Worm (Caenorhabditis elegans) whole organism, midembryonic: ENCODE data around the gene ugt-66.

Experiments
- T22C8.4 ChIP-seq: fragments of 200-800 bp; sonication (Bioruptor generic); IDR thresholded peaks from 2 replicates; pipeline ENCODE4 v1.3.6; 2022; ENCODE audit warnings: missing genetic modification characterization, missing compliant biosample characterization
- cog-1 ChIP-seq: sonication (generic microtip); optimal IDR thresholded peaks from 2 replicates; lab custom pipeline; 2016; ENCODE audit warnings: missing genetic modification characterization, missing compliant biosample characterization
- flt-1 ChIP-seq: fragments of 200-800 bp; sonication (Bioruptor generic); IDR thresholded peaks from 2 replicates; pipeline ENCODE4 v1.3.6; 2022; ENCODE audit warnings: missing genetic modification characterization, missing compliant biosample characterization
- klf-2 ChIP-seq: fragments of 200-800 bp; sonication (Bioruptor generic); conservative IDR thresholded peaks from 2 replicates; pipeline ENCODE4 v1.3.6; 2022; ENCODE audit warnings: missing genetic modification reagents, missing genetic modification characterization, missing compliant biosample characterization
- med-1 ChIP-seq: sonication (generic microtip); optimal IDR thresholded peaks from 2 replicates; lab custom pipeline; 2017; ENCODE audit warnings: missing genetic modification characterization, mild to moderate bottlenecking, missing compliant biosample characterization, antibody characterized with exemption, missing genetic modification reagents; ENCODE audit not compliant: insufficient read depth
- ref-1 ChIP-seq: fragments of 200-800 bp; sonication (Bioruptor generic); conservative IDR thresholded peaks from 2 replicates; pipeline ENCODE4 v1.3.6; 2022; ENCODE audit warnings: missing genetic modification reagents, missing genetic modification characterization, missing compliant biosample characterization
- tab-1 ChIP-seq: fragments of 200-800 bp; sonication (Bioruptor generic); IDR thresholded peaks from 2 replicates; pipeline ENCODE4 v1.3.6; 2022; ENCODE audit warnings: missing genetic modification characterization, missing compliant biosample characterization
- ztf-23 ChIP-seq: fragments of 200-800 bp; sonication (Bioruptor generic); IDR thresholded peaks from 2 replicates; pipeline ENCODE4 v1.3.6; 2022; ENCODE audit warnings: missing genetic modification reagents, missing genetic modification characterization, missing compliant biosample characterization
- ztf-29 ChIP-seq: fragments of 200-800 bp; sonication (Bioruptor generic); IDR thresholded peaks from 2 replicates; pipeline ENCODE4 v1.3.6; 2022; ENCODE audit warnings: missing genetic modification reagents, missing genetic modification characterization, missing compliant biosample characterization

ugt-66 gene

DNA sequence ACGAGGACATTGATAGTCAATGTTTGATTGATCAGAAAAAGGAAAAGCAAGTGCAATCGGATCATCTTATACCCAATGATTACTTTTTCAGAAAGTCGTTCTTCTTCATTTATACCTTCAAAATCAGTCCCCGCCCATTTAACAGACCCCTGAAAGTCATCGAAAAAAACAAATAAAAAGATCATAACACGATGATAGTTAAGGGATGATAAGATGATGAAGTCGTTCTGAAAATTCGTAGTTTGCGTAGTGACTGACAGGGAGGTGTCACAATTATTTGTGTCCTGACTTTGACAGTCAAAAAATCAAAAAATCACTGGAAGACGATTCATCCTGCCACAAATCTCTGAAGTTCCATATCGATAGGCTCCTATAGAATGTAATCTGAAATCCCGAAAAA lies at the start of gene ugt-66:
Gene ugt-66 (minus strand): TSS at position 101 of the 400 bp plus-strand sequence.
- TF ChIP-seq tab-1 = no peak
- TF ChIP-seq T22C8.4 = no peak

DNA sequence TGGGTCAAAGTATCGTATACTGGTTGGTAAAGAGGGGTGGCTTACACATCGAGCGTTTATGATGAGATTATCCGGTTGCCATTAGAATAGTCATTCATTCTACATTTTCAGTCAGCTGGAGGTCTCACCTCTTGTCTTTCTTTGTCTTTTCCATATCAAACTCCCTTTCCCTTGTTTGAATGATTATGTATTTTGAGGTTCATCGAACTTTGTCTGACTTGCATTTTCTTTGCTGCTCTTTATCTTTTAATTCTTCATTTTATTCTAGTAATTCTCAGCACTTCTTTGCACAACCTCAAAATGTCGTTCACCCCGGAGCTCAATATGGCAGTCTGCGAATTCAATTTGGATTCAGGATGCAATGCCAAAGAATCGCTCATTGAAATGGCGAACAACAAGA lies 46.1 kb upstream of the ugt-66 start, which contains the start of gene T12A2.3:
Gene T12A2.3 (plus strand): TSS at position 301 of the 400 bp plus-strand sequence.
- no peak for TF ChIP-seq cog-1 (tag; lab: Kevin White, UChicago)
- no peak for TF ChIP-seq ztf-29 (GFP tag; lab: Robert Waterston, UW)
- no peak for TF ChIP-seq ref-1 (GFP tag; lab: Robert Waterston, UW)
- TF ChIP-seq flt-1 (GFP tag; lab: Robert Waterston, UW) = no peak

DNA sequence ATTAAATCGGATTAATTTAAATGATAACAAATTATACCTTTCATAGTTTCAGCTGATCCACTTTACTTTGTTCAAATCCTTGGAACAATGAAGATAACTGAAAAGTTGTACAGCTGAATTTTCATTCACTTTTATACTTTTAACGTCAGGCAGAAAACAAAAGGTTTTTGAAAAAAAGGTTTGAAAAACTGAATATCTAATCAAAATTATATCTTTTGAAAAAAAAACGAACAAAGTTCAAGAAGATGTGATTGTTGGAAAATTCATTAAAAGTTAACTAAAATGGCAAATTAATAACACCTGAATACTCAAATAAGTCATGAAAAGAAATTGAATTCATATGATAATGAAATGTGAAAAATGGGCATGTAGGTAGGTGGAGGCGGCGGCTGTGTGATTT lies 42.3 kb upstream of the ugt-66 start, which contains the start of gene T12A2.21:
Gene T12A2.21 (minus strand): TSS at position 101 of the 400 bp plus-strand sequence.
- TF ChIP-seq ztf-29 (GFP tag; lab: Robert Waterston, UW) (no peak), ref-1 (GFP tag; lab: Robert Waterston, UW) (no peak), flt-1 (GFP tag; lab: Robert Waterston, UW) (no peak), tab-1 (no peak), cog-1 (tag; lab: Kevin White, UChicago) (no peak), ztf-23 (GFP tag; lab: Robert Waterston, UW) (no peak), med-1 (no peak), T22C8.4 (no peak), klf-2 (no peak)

DNA sequence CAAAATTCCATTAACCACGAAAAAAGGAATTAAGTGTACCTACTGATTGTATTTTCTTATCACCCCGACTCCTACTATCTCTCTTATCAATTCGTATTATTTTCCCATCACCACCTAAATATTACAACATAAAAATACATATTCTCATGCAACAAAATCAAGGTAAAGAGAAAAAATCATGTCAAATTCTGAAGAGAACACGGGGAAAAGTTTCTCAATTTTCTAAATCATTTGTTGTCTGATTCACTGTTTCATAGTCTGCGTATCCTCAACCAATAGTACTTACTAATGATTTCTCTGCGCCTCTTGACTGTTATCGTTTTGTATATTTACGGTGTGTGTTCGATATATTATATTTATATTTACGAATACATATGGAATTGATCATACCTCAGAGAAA lies 37.5 kb upstream of the ugt-66 start:
- TF ChIP-seq flt-1 (GFP tag; lab: Robert Waterston, UW) (no peak), klf-2 (no peak), med-1 (no peak), ref-1 (GFP tag; lab: Robert Waterston, UW) (no peak), tab-1 (no peak), cog-1 (tag; lab: Kevin White, UChicago) (no peak)

DNA sequence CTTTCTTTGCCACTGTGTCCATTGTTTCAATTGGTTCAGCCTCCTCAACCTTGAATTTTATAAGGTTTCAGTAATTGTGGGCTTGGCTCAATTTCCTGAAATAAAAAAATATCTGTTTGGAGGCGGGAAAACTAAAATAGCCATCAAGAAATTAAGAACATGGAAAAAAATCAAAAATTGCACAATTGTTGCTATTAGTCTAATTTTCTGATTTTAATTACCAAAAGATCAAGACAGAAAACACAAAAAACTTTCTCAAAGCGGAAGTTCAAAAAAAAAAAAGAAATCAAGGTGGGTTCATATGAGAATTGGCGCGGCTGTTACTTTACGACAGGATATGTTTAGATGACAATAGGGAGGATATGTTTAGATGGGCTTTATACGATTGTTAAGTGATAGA lies 36.5 kb upstream of the ugt-66 start, which contains the start of gene esyt-2:
Gene esyt-2 (minus strand): TSS at position 101 of the 400 bp plus-strand sequence.
- no peak for TF ChIP-seq ref-1 (GFP tag; lab: Robert Waterston, UW)
- TF ChIP-seq ztf-23 (GFP tag; lab: Robert Waterston, UW) = no peak

DNA sequence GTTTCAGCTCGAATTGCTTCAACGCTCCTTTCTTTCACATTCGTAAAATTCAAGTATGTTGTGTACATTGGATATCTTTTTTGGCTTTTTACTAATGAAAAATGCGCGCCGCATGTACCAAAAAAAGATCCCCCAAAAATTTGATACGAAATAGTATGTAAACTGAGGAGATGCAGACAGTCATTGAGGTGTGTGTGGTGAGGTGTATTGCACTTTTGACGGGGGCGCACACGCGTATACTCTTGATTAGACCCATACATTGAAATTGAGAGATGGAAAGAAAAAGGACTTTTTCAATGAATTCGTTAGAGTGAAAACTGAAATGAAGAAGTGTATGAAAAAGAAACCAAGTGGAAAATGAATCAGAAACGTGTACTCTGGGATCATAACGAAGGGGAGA lies 27.0 kb upstream of the ugt-66 start:
- TF ChIP-seq cog-1 (tag; lab: Kevin White, UChicago) (no peak), flt-1 (GFP tag; lab: Robert Waterston, UW) (no peak), ztf-29 (GFP tag; lab: Robert Waterston, UW) (no peak), ref-1 (GFP tag; lab: Robert Waterston, UW) (no peak), T22C8.4 (no peak), med-1 (no peak), klf-2 (no peak), tab-1 (no peak), ztf-23 (GFP tag; lab: Robert Waterston, UW) (no peak)

DNA sequence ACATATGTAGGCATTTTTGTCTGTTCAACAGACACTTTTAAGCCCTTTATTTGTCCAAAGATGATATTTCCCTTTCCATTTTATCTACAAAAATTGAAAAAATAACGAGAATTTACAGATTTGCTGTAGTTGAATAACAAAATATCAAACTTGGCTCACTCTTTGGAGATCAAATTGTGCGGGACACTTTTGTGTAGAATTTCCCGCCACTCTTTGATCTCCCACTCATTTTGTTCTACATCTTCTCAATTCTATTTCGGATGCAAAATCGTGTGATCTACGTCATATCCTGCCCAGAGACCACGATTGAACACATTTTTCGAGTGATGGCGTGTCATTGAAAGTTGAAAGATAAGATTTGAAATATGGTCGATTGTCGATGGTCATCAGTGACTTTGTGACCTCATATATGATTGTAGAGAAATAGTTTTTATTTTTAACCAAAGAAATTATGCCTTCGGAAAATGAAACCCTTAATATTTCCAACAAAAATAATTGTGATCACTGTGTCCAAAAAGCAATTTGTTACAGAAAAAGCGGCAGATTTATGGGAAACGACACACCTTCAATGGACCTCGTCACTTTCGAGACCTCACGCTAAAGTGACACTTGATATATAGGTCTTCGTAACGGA lies 22.6 kb upstream of the ugt-66 start, which contains the start of gene hot-4:
Gene hot-4 (plus strand): TSS at position 584 of the 634 bp plus-strand sequence.
- TF ChIP-seq flt-1 (GFP tag; lab: Robert Waterston, UW) (no peak), klf-2 (no peak), ref-1 (GFP tag; lab: Robert Waterston, UW) (no peak), cog-1 (tag; lab: Kevin White, UChicago) (no peak), T22C8.4 (no peak), ztf-23 (GFP tag; lab: Robert Waterston, UW) (no peak), ztf-29 (GFP tag; lab: Robert Waterston, UW) (no peak), tab-1 (no peak), med-1 (no peak)

DNA sequence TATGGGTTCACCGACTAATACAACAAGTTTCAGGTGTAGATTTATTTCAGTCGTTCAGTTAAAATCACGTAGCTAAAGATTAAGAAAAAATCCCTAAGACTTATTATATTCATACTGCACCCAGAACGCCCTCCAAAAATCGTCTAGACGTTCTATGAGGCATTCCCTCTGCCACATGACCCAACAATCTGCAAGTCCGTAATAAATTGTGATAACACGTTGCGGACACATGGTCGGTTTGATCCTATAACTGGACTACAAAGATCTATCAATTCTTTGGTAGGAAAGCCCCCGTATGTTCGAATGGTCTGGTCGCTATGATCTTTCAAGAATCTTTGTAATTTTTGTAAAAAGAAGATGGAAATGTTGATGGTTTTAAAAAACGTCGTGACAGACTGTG lies 21.6 kb upstream of the ugt-66 start:
- no peak for TF ChIP-seq klf-2
- no peak for TF ChIP-seq T22C8.4
- TF ChIP-seq ztf-23 (GFP tag; lab: Robert Waterston, UW) = no peak
- TF ChIP-seq flt-1 (GFP tag; lab: Robert Waterston, UW) = no peak
- TF ChIP-seq ref-1 (GFP tag; lab: Robert Waterston, UW) = no peak

DNA sequence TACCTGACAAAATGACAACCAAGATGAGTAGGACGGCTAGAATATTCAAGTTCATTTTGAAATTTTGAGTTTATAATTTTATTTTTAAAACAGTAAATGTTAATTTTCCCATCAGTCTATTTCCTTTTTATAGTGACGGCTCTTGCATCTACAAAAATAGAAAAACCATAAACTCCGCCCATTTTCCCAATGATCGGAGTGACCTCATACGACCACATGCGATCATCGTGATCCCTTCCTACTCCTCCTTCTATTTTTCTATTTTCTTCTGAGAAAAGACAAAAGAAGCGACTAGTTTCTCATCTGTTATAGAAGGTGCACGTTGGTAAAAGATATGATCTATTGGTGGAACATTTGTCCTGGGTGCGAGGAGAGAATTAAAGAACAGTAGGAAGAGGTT lies 21.1 kb upstream of the ugt-66 start, which contains the start of gene C23G10.11:
Gene C23G10.11 (minus strand): TSS at position 101 of the 400 bp plus-strand sequence.
- TF ChIP-seq tab-1 (no peak), flt-1 (GFP tag; lab: Robert Waterston, UW) (no peak), cog-1 (tag; lab: Kevin White, UChicago) (no peak), ref-1 (GFP tag; lab: Robert Waterston, UW) (no peak), med-1 (no peak)

DNA sequence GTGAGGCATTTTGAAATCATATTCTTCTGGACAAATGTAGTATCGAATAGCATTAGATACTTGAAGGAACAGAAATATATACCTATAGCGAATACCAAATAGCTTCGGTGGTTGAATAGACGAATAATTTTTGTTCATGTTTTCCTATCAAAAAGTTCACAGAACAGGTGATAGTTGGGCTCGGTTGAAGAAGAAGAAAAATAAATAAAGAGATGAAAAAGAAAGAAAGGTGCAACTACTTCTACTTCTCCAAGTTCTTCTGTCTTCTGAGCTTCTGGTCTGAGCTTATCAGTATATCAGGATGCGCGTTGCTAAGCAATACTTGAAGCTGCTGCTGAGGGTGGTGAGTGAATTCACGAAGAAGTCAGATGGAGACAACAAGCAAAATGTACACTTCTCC lies 19.5 kb upstream of the ugt-66 start, which contains the start of gene C23G10.10:
Gene C23G10.10 (minus strand): TSS at position 101 of the 400 bp plus-strand sequence.
- no peak for TF ChIP-seq ztf-29 (GFP tag; lab: Robert Waterston, UW)
- TF ChIP-seq cog-1 (tag; lab: Kevin White, UChicago) = no peak

DNA sequence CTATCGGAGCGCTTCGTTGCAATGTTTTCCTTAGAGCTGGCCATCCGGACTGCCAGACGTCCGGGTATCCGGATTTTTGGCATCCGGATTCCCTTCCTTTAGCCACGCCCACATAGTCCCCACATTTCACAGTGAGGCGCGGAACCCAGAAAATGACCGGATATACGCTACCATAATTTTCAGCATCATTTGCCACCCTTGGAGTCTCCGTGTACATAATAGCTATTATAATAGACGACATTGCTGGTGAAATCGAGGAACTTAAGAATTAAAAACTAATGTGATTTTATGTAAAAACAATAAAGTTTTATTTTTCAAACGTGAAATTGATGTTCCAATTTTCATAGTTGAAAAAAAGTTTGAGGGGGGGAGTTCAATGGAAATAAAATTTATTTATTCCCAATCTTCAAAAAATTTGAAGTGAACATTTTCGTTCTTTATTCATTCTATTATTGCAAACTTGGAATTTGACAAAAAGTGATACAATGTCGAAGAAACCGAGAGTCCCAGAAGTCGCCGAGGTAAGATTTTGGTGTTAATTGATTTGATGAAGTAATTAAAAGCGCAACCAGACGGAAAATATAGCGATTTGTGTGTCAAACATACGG lies 15.9 kb upstream of the ugt-66 start:
- TF ChIP-seq tab-1 = no peak
- no peak for TF ChIP-seq ref-1 (GFP tag; lab: Robert Waterston, UW)
- no peak for TF ChIP-seq ztf-23 (GFP tag; lab: Robert Waterston, UW)
